Worm (Caenorhabditis elegans): ENCODE measurements around the gene ser-4.

- no peak for TF ChIP-seq nhr-76 (tag; optimal IDR thresholded peaks at IDR 0.05)
- TF ChIP-seq zip-8 (tag; optimal IDR thresholded peaks at IDR 0.05), result no peak
- no peak for TF ChIP-seq unc-39 (tag; optimal IDR thresholded peaks at IDR 0.05)
- TF ChIP-seq pha-4 (tag; optimal IDR thresholded peaks at IDR 0.05), result no peak
- no peak for TF ChIP-seq mep-1 (tag; optimal IDR thresholded peaks at IDR 0.05)
Observed at ce11 chrIII:1769993-1770392, 37.1 kb upstream of the ser-4 start, which contains the start of gene tbx-43.

Measured in whole organism, mixed stage, embryonic.